Fruit fly (Drosophila melanogaster) S2 (cell line): ENCODE data around the gene CG32847.

Source experiments
- CG8478 ChIP-seq: fragments of >200 bp; optimal IDR thresholded peaks from 2 replicates; lab custom pipeline; 2018
- CTCF ChIP-seq, 2 experiments: fragments of >200 bp; optimal IDR thresholded peaks; 2 replicates each; lab custom pipeline; 2018

DNA sequence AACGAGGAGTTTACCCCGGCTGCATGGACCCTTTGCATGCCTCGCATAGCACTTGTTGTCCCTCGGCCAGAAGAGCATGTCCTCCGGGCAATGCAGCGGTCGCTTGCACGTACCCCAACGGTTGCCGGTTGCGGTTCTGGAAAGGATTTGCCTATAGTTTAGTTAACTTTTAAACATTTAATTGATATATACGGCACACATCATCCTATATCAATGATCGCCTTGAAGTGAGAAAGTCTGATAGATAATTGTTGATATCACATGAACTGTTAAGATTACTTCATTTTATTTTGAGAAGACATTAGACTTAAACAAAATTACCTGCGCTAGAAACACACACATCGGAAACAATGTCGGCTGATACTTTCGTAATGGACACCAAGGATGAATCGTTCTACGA lies at the start of gene CG32847:
- TF ChIP-seq CTCF (optimal IDR thresholded peaks at IDR 0.05; lab: Kevin White, UChicago) (no peak), CG8478 (lab: Kevin White, UChicago) (no peak)
